Worm (Caenorhabditis elegans) whole organism, L4 larva: ENCODE data around the gene nhr-54.

Experiments
- D1046.2 ChIP-seq: fragments of 200-800 bp; sonication (Bioruptor generic); IDR thresholded peaks from 2 replicates; pipeline ENCODE4 v1.3.6; 2022; ENCODE audit warnings: missing genetic modification characterization, missing compliant biosample characterization
- F26F4.8 ChIP-seq: fragments of 200-800 bp; sonication (Bioruptor generic); conservative IDR thresholded peaks from 2 replicates; pipeline ENCODE4 v1.3.6; 2022; ENCODE audit warnings: missing genetic modification characterization, missing compliant biosample characterization
- F44E2.7 ChIP-seq: fragments of 200-800 bp; sonication (Bioruptor generic); IDR thresholded peaks from 2 replicates; pipeline ENCODE4 v2.1.2; 2022; ENCODE audit warnings: missing genetic modification characterization, missing compliant biosample characterization
- T20F7.1 ChIP-seq: fragments of 200-800 bp; sonication (Bioruptor generic); optimal IDR thresholded peaks from 2 replicates; lab custom pipeline; 2018; ENCODE audit warnings: mild to moderate bottlenecking, missing genetic modification characterization, missing compliant biosample characterization
- Y105C5A.15 ChIP-seq: fragments of 200-800 bp; sonication (Bioruptor generic); IDR thresholded peaks from 2 replicates; pipeline ENCODE4 v1.3.6; 2022; ENCODE audit warnings: missing genetic modification characterization, missing compliant biosample characterization
- Y48G9A.11 ChIP-seq: fragments of 200-800 bp; sonication (Bioruptor generic); IDR thresholded peaks from 2 replicates; pipeline ENCODE4 v1.3.6; 2022; ENCODE audit warnings: missing genetic modification reagents, missing genetic modification characterization, missing compliant biosample characterization
- Y5F2A.4 ChIP-seq: fragments of 200-800 bp; sonication (Bioruptor generic); optimal IDR thresholded peaks from 2 replicates; lab custom pipeline; 2018; ENCODE audit warnings: mild to moderate bottlenecking, missing genetic modification characterization, missing compliant biosample characterization
- aha-1 ChIP-seq: fragments of 150-350 bp; peaks from one replicate; lab custom pipeline; 2014; ENCODE audit warnings: missing biosample characterization, missing genetic modification characterization
- ceh-20 ChIP-seq: fragments of 200-800 bp; sonication (Bioruptor generic); IDR thresholded peaks from 2 replicates; pipeline ENCODE4 v1.3.6; 2022; ENCODE audit warnings: missing genetic modification reagents, missing genetic modification characterization, missing compliant biosample characterization
- ceh-44 ChIP-seq: fragments of 200-800 bp; sonication (Bioruptor generic); IDR thresholded peaks from 2 replicates; pipeline ENCODE4 v1.3.6; 2022; ENCODE audit warnings: missing genetic modification reagents, missing genetic modification characterization, missing compliant biosample characterization
- cey-2 ChIP-seq: sonication (generic microtip); optimal IDR thresholded peaks from 3 replicates; lab custom pipeline; 2017; ENCODE audit warnings: missing genetic modification characterization, mild to moderate bottlenecking, missing compliant biosample characterization, antibody characterized with exemption, borderline replicate concordance; ENCODE audit not compliant: insufficient read depth
- daf-12 ChIP-seq: fragments of 150-350 bp; optimal IDR thresholded peaks from 2 replicates; lab custom pipeline; 2014; ENCODE audit warnings: missing biosample characterization, missing genetic modification reagents, missing genetic modification characterization
- daf-8 ChIP-seq: fragments of 200-800 bp; sonication (Bioruptor generic); IDR thresholded peaks from 2 replicates; pipeline ENCODE4 v1.3.6; 2022; ENCODE audit warnings: missing genetic modification characterization, missing compliant biosample characterization
- dmd-8 ChIP-seq: fragments of 200-800 bp; sonication (Bioruptor generic); IDR thresholded peaks from 2 replicates; pipeline ENCODE4 v1.3.6; 2022; ENCODE audit warnings: missing genetic modification characterization, missing compliant biosample characterization
- dpl-1 ChIP-seq: fragments of 150-350 bp; optimal IDR thresholded peaks from 2 replicates; lab custom pipeline; 2014; ENCODE audit warnings: missing biosample characterization, missing genetic modification reagents, missing genetic modification characterization
- duxl-1 ChIP-seq: sonication (generic microtip); optimal IDR thresholded peaks from 2 replicates; lab custom pipeline; 2016; ENCODE audit warnings: mild to moderate bottlenecking, missing genetic modification characterization, moderate library complexity, missing compliant biosample characterization; ENCODE audit not compliant: poor library complexity
- dve-1 ChIP-seq: sonication (generic microtip); optimal IDR thresholded peaks from 2 replicates; lab custom pipeline; 2017; ENCODE audit warnings: antibody characterized with exemption, mild to moderate bottlenecking, missing genetic modification characterization, missing compliant biosample characterization; ENCODE audit not compliant: insufficient read depth
- hif-1 ChIP-seq, 2 experiments: sonication (generic microtip); optimal IDR thresholded peaks; 2 replicates each; lab custom pipeline; 2016 to 2017; ENCODE audit warnings: missing compliant biosample characterization in 2 of 2, missing genetic modification characterization in 2 of 2, missing genetic modification reagents in 2 of 2, missing genotype in 2 of 2, mild to moderate bottlenecking in 1 of 2
- hmg-1.1 ChIP-seq: fragments of 200-800 bp; sonication (Bioruptor generic); IDR thresholded peaks from 2 replicates; pipeline ENCODE4 v1.3.6; 2022; ENCODE audit warnings: missing genetic modification reagents, missing genetic modification characterization, missing compliant biosample characterization
- jun-1 ChIP-seq: fragments of 150-350 bp; optimal IDR thresholded peaks from 2 replicates; lab custom pipeline; 2014; ENCODE audit warnings: missing biosample characterization, missing genetic modification reagents, missing genetic modification characterization
- lim-7 ChIP-seq: fragments of 200-800 bp; sonication (Bioruptor generic); IDR thresholded peaks from 2 replicates; pipeline ENCODE4 v1.3.6; 2022; ENCODE audit warnings: missing genetic modification characterization, missing compliant biosample characterization
- lin-1 ChIP-seq: fragments of 200-800 bp; sonication (Bioruptor generic); IDR thresholded peaks from 2 replicates; pipeline ENCODE4 v1.3.6; 2022; ENCODE audit warnings: missing genetic modification reagents, missing genetic modification characterization, missing compliant biosample characterization
- lin-15B ChIP-seq: fragments of 150-350 bp; sonication (generic microtip); optimal IDR thresholded peaks from 3 replicates; lab custom pipeline; 2014; ENCODE audit warnings: missing biosample characterization, missing genetic modification characterization
- lin-39 ChIP-seq: fragments of 150-350 bp; optimal IDR thresholded peaks from 2 replicates; lab custom pipeline; 2014; ENCODE audit warnings: missing biosample characterization, missing genetic modification reagents, missing genetic modification characterization
- lsy-2 ChIP-seq, 2 experiments: fragments of 150-350 bp in 1 of 2; sonication (generic microtip) in 1 of 2; optimal IDR thresholded peaks; 2 replicates each; lab custom pipeline; 2014 to 2017; ENCODE audit warnings: missing biosample characterization in 2 of 2, missing genetic modification characterization in 2 of 2
- mep-1 ChIP-seq: fragments of 150-350 bp; sonication (generic microtip); optimal IDR thresholded peaks from 3 replicates; lab custom pipeline; 2014; ENCODE audit warnings: missing biosample characterization, missing genetic modification characterization
- mes-2 ChIP-seq: sonication (generic microtip); optimal IDR thresholded peaks from 2 replicates; lab custom pipeline; 2016; ENCODE audit warnings: missing genotype, mild to moderate bottlenecking, missing genetic modification characterization, missing compliant biosample characterization; ENCODE audit not compliant: poor library complexity, severe bottlenecking
- nhr-25 ChIP-seq: sonication (generic microtip); optimal IDR thresholded peaks from 2 replicates; lab custom pipeline; 2017; ENCODE audit warnings: missing genetic modification characterization, mild to moderate bottlenecking, missing compliant biosample characterization, antibody characterized with exemption, moderate library complexity, borderline replicate concordance; ENCODE audit not compliant: insufficient read depth
- nhr-28 ChIP-seq: fragments of 150-350 bp; optimal IDR thresholded peaks from 2 replicates; lab custom pipeline; 2014; ENCODE audit warnings: missing biosample characterization, missing genetic modification characterization
- nhr-42 ChIP-seq: fragments of 200-800 bp; sonication (Bioruptor generic); IDR thresholded peaks from 2 replicates; pipeline ENCODE4 v1.3.6; 2022; ENCODE audit warnings: missing genetic modification characterization, missing compliant biosample characterization
- nhr-6 ChIP-seq: fragments of 150-350 bp; optimal IDR thresholded peaks from 2 replicates; lab custom pipeline; 2014; ENCODE audit warnings: missing biosample characterization, missing genetic modification characterization
- nhr-76 ChIP-seq: fragments of 150-350 bp; optimal IDR thresholded peaks from 2 replicates; lab custom pipeline; 2014; ENCODE audit warnings: missing biosample characterization, missing genetic modification characterization
- pha-4 ChIP-seq, 2 experiments: fragments of 150-350 bp in 1 of 2; fragments of 200-800 bp in 1 of 2; sonication (Bioruptor generic) in 1 of 2; IDR thresholded peaks in 1 of 2; optimal IDR thresholded peaks in 1 of 2; 2 replicates each; pipeline versions ENCODE4 v1.3.6 to Lab custom; 2014 to 2022; ENCODE audit warnings: missing genetic modification characterization in 2 of 2, missing genetic modification reagents in 2 of 2, missing biosample characterization in 1 of 2, missing compliant biosample characterization in 1 of 2
- php-3 ChIP-seq: fragments of 200-800 bp; sonication (Bioruptor generic); IDR thresholded peaks from 2 replicates; pipeline ENCODE4 v1.3.6; 2022; ENCODE audit warnings: missing genetic modification reagents, missing genetic modification characterization, missing compliant biosample characterization
- pqm-1 ChIP-seq: sonication (generic microtip); optimal IDR thresholded peaks from 2 replicates; lab custom pipeline; 2017; ENCODE audit warnings: missing biosample characterization, missing genetic modification characterization
- unc-130 ChIP-seq: sonication (generic microtip); optimal IDR thresholded peaks from 2 replicates; lab custom pipeline; 2016; ENCODE audit warnings: missing genetic modification reagents, missing genetic modification characterization, missing compliant biosample characterization
- unc-62 ChIP-seq, 3 experiments: fragments of 150-350 bp in 1 of 3; sonication (generic microtip); optimal IDR thresholded peaks in 2 of 3; peaks in 1 of 3; 1 replicate in 1 of 3; 2 replicates in 2 of 3; lab custom pipeline; 2014 to 2017; ENCODE audit warnings: missing biosample characterization in 3 of 3, missing genetic modification characterization in 3 of 3, missing genetic modification reagents in 3 of 3, missing genotype in 1 of 3
- zfp-3 ChIP-seq: fragments of 200-800 bp; sonication (Bioruptor generic); conservative IDR thresholded peaks from 2 replicates; pipeline ENCODE4 v1.3.6; 2022; ENCODE audit warnings: missing genetic modification reagents, missing genetic modification characterization, missing compliant biosample characterization

Gene nhr-54

DNA sequence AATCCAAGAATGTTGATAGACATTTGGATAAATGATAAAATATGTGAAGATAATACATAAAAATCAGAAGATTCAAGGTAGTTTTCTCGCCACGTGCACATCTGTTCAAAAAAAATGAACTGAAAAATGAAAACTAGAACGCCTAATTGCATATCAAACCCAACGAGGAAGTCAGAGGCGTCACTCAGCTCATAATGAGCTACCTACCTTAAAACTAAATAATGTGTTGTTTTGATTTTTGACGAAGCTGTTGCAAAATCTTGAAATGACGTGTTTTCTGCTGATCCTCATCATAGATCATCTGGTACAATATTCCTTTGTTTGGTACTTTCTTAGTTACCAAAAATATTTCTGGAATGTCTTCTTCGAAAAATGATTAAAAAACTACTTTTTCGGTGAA, 34.8 kb downstream of the nhr-54 start, which contains the start of gene srh-138:
Gene srh-138 (minus strand): TSS at position 101 of the 400 bp plus-strand sequence.
- TF ChIP-seq cey-2 (tag; lab: Kevin White, UChicago), result no peak
- no peak for TF ChIP-seq lim-7
- TF ChIP-seq lin-39, result no peak
- no peak for TF ChIP-seq nhr-42 (GFP tag; lab: Robert Waterston, UW)
- no peak for TF ChIP-seq F44E2.7 (GFP tag; lab: Robert Waterston, UW)
- no peak for TF ChIP-seq lin-1 (GFP tag; lab: Robert Waterston, UW)
- no peak for TF ChIP-seq hmg-1.1 (GFP tag; lab: Robert Waterston, UW)
- no peak for TF ChIP-seq hif-1 (tag; optimal IDR thresholded peaks at IDR 0.05; lab: Kevin White, UChicago)
- TF ChIP-seq D1046.2 (GFP tag; lab: Robert Waterston, UW), result no peak
- no peak for TF ChIP-seq Y105C5A.15 (GFP tag; lab: Robert Waterston, UW)
- TF ChIP-seq, all 104 proteins: peak for 0

DNA sequence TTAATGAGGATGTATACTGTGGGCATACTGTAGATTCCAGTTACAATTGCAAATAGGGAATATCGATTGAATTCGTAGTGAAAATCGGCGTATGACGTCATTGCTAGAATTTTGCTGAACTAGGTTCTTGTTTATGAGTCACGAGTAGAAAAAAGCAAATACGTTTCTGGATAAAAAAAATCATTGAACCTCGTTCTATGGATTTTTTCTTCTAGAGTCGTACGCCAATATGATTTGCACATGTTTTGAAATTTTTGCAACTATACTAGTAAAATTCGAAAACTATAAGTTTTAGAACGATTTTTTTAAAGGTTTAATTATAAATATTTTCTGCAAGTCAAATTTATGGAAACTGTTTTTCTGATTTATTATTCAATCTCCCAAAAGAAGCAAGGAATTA, 37.9 kb downstream of the nhr-54 start, which contains the start of gene sru-44:
Gene sru-44 (minus strand): TSS at position 101 of the 400 bp plus-strand sequence.
- TF ChIP-seq mep-1 (tag; lab: Kevin White, UChicago) (no peak), unc-62 (GFP tag; optimal IDR thresholded peaks at IDR 0.05 in 1 of 2; lab: Kevin White, UChicago) (peak in 1 of 2 experiments; percentile 28), unc-62 (tag; optimal IDR thresholded peaks at IDR 0.05; lab: Kevin White, UChicago) (no peak)

ce11 chrV:16460866-16461265, 44.9 kb downstream of the nhr-54 start, which contains the start of gene srh-142:
Gene srh-142, minus strand, starts transcription at chrV:16460966.
- no peak for TF ChIP-seq duxl-1 (tag; lab: Kevin White, UChicago)
- TF ChIP-seq mes-2 (tag; lab: Kevin White, UChicago), result no peak
- no peak for TF ChIP-seq pha-4 (GFP tag; IDR thresholded peaks at IDR 0.05; lab: Robert Waterston, UW)
- TF ChIP-seq pha-4 (tag; optimal IDR thresholded peaks at IDR 0.05; lab: Kevin White, UChicago), result no peak
- no peak for TF ChIP-seq zfp-3 (GFP tag; lab: Robert Waterston, UW)
- no peak for TF ChIP-seq php-3
- TF ChIP-seq jun-1 (tag; lab: Kevin White, UChicago), result no peak
- no peak for TF ChIP-seq Y48G9A.11
- no peak for TF ChIP-seq lin-39
- no peak for TF ChIP-seq dve-1 (tag; lab: Kevin White, UChicago)
- TF ChIP-seq ceh-20 (GFP tag; lab: Robert Waterston, UW), result no peak
- no peak for TF ChIP-seq lin-15B (tag; lab: Kevin White, UChicago)
- TF ChIP-seq lsy-2 (tag; optimal IDR thresholded peaks at IDR 0.05; lab: Kevin White, UChicago), result no peak
- no peak for TF ChIP-seq daf-8 (GFP tag; lab: Robert Waterston, UW)
- TF ChIP-seq dmd-8 (GFP tag; lab: Robert Waterston, UW), result no peak
- no peak for TF ChIP-seq daf-12 (tag; lab: Kevin White, UChicago)

ce11 chrV:16459377-16459776, 46.4 kb downstream of the nhr-54 start:
- TF ChIP-seq Y5F2A.4 (GFP tag; lab: Kevin White, UChicago), result no peak
- no peak for TF ChIP-seq nhr-76 (tag; lab: Kevin White, UChicago)
- no peak for TF ChIP-seq lin-15B (tag; lab: Kevin White, UChicago)
- no peak for TF ChIP-seq Y48G9A.11
- no peak for TF ChIP-seq dpl-1 (GFP tag; lab: Kevin White, UChicago)
- no peak for TF ChIP-seq T20F7.1 (GFP tag; lab: Kevin White, UChicago)
- no peak for TF ChIP-seq nhr-28 (tag; lab: Kevin White, UChicago)
- no peak for TF ChIP-seq unc-130
- peak in 1 of 2 experiments; percentile 91 for TF ChIP-seq unc-62 (GFP tag; optimal IDR thresholded peaks at IDR 0.05 in 1 of 2; lab: Kevin White, UChicago)
- TF ChIP-seq unc-62 (tag; optimal IDR thresholded peaks at IDR 0.05; lab: Kevin White, UChicago), result no peak
- no peak for TF ChIP-seq nhr-42 (GFP tag; lab: Robert Waterston, UW)
- TF ChIP-seq nhr-25, result no peak
- peak; percentile 83 for TF ChIP-seq aha-1
- no peak for TF ChIP-seq nhr-6
- no peak for TF ChIP-seq pqm-1 (tag; lab: Kevin White, UChicago)
- no peak for TF ChIP-seq F26F4.8 (GFP tag; lab: Robert Waterston, UW)
- TF ChIP-seq ceh-44 (GFP tag; lab: Robert Waterston, UW), result no peak
